Fruit fly (Drosophila melanogaster) whole organism, wandering third instar larva: ENCODE results near the gene CG17147.
A peak's percentile ranks its signal among the peaks of the same experiment; 100 is the strongest.

Experiments
- Vsx2 ChIP-seq: fragments of 200-300, 225-300 bp; sonication (Bioruptor generic); optimal IDR thresholded peaks from 2 replicates; lab custom pipeline; 2018; ENCODE audit warnings: missing biosample characterization, missing genetic modification characterization; ENCODE audit not compliant: partially characterized antibody
- brk ChIP-seq: fragments of 200-800 bp; sonication (Bioruptor generic); optimal IDR thresholded peaks from 2 replicates; lab custom pipeline; 2016; ENCODE audit warnings: missing biosample characterization, mild to moderate bottlenecking, missing genetic modification characterization
- usp ChIP-seq: fragments of >200 bp; optimal IDR thresholded peaks from 2 replicates; lab custom pipeline; 2017; ENCODE audit warnings: missing biosample characterization, missing genetic modification characterization

- TF ChIP-seq brk (GFP tag; lab: Kevin White, UChicago) (no peak), usp (no peak), Vsx2 (GFP tag; lab: Kevin White, UChicago) (peak; percentile 6)
These were observed 25.6 kb upstream of the CG17147 start, which contains the start of gene CG42674 for dm6 chr3L:20198138-20198559.
